Worm (Caenorhabditis elegans) whole organism, L4 larva: ENCODE data around the gene fipr-6.
A peak's percentile ranks its signal among the peaks of the same experiment; 100 is the strongest.

Experiments used
- F26F4.8 ChIP-seq: fragments of 200-800 bp; sonication (Bioruptor generic); conservative IDR thresholded peaks from 2 replicates; pipeline ENCODE4 v1.3.6; 2022; ENCODE audit warnings: missing genetic modification characterization, missing compliant biosample characterization
- T26A8.4 ChIP-seq: fragments of 200-800 bp; sonication (Bioruptor generic); IDR thresholded peaks from 2 replicates; pipeline ENCODE4 v1.3.6; 2022; ENCODE audit warnings: missing genetic modification characterization, missing compliant biosample characterization
- Y48G9A.11 ChIP-seq: fragments of 200-800 bp; sonication (Bioruptor generic); IDR thresholded peaks from 2 replicates; pipeline ENCODE4 v1.3.6; 2022; ENCODE audit warnings: missing genetic modification reagents, missing genetic modification characterization, missing compliant biosample characterization
- Y5F2A.4 ChIP-seq: fragments of 200-800 bp; sonication (Bioruptor generic); optimal IDR thresholded peaks from 2 replicates; lab custom pipeline; 2018; ENCODE audit warnings: mild to moderate bottlenecking, missing genetic modification characterization, missing compliant biosample characterization
- ZK337.2 ChIP-seq: fragments of 200-800 bp; sonication (Bioruptor generic); IDR thresholded peaks from 2 replicates; pipeline ENCODE4 v1.3.6; 2022; ENCODE audit warnings: missing genetic modification reagents, missing genetic modification characterization, missing compliant biosample characterization
- ama-1 ChIP-seq: fragments of 150-350 bp; optimal IDR thresholded peaks from 2 replicates; lab custom pipeline; 2014; ENCODE audit warnings: inconsistent platforms, mixed read lengths
- ceh-44 ChIP-seq: fragments of 200-800 bp; sonication (Bioruptor generic); IDR thresholded peaks from 2 replicates; pipeline ENCODE4 v1.3.6; 2022; ENCODE audit warnings: missing genetic modification reagents, missing genetic modification characterization, missing compliant biosample characterization
- ces-1 ChIP-seq: fragments of 150-350 bp; sonication (generic microtip); optimal IDR thresholded peaks from 4 replicates; lab custom pipeline; 2014; ENCODE audit warnings: missing biosample characterization, missing genetic modification reagents, missing genetic modification characterization
- cey-2 ChIP-seq: sonication (generic microtip); optimal IDR thresholded peaks from 3 replicates; lab custom pipeline; 2017; ENCODE audit warnings: missing genetic modification characterization, mild to moderate bottlenecking, missing compliant biosample characterization, antibody characterized with exemption, borderline replicate concordance; ENCODE audit not compliant: insufficient read depth
- ctbp-1 ChIP-seq: fragments of 200-800 bp; sonication (Bioruptor generic); IDR thresholded peaks from 2 replicates; pipeline ENCODE4 v1.3.6; 2022; ENCODE audit warnings: missing genetic modification reagents, missing genetic modification characterization, missing compliant biosample characterization
- daf-8 ChIP-seq: fragments of 200-800 bp; sonication (Bioruptor generic); IDR thresholded peaks from 2 replicates; pipeline ENCODE4 v1.3.6; 2022; ENCODE audit warnings: missing genetic modification characterization, missing compliant biosample characterization
- dmd-6 ChIP-seq: fragments of 200-800 bp; sonication (Bioruptor generic); IDR thresholded peaks from 2 replicates; pipeline ENCODE4 v1.3.6; 2022; ENCODE audit warnings: missing genetic modification reagents, missing genetic modification characterization, missing compliant biosample characterization
- dmd-9 ChIP-seq: fragments of 200-800 bp; sonication (Bioruptor generic); IDR thresholded peaks from 2 replicates; pipeline ENCODE4 v1.3.6; 2022; ENCODE audit warnings: missing genetic modification reagents, missing genetic modification characterization, missing compliant biosample characterization
- dpl-1 ChIP-seq: fragments of 150-350 bp; optimal IDR thresholded peaks from 2 replicates; lab custom pipeline; 2014; ENCODE audit warnings: missing biosample characterization, missing genetic modification reagents, missing genetic modification characterization
- duxl-1 ChIP-seq: sonication (generic microtip); optimal IDR thresholded peaks from 2 replicates; lab custom pipeline; 2016; ENCODE audit warnings: mild to moderate bottlenecking, missing genetic modification characterization, moderate library complexity, missing compliant biosample characterization; ENCODE audit not compliant: poor library complexity
- dve-1 ChIP-seq: sonication (generic microtip); optimal IDR thresholded peaks from 2 replicates; lab custom pipeline; 2017; ENCODE audit warnings: antibody characterized with exemption, mild to moderate bottlenecking, missing genetic modification characterization, missing compliant biosample characterization; ENCODE audit not compliant: insufficient read depth
- egl-43 ChIP-seq: fragments of 200-800 bp; sonication (Bioruptor generic); IDR thresholded peaks from 2 replicates; pipeline ENCODE4 v1.3.6; 2022; ENCODE audit warnings: missing genetic modification reagents, missing genetic modification characterization, missing compliant biosample characterization
- fos-1 ChIP-seq: fragments of 150-350 bp; optimal IDR thresholded peaks from 2 replicates; lab custom pipeline; 2014; ENCODE audit warnings: missing biosample characterization, missing genetic modification characterization
- gei-8 ChIP-seq: fragments of 200-800 bp; sonication (Bioruptor generic); optimal IDR thresholded peaks from 2 replicates; lab custom pipeline; 2018; ENCODE audit warnings: mild to moderate bottlenecking, missing genetic modification characterization, missing compliant biosample characterization
- lim-7 ChIP-seq: fragments of 200-800 bp; sonication (Bioruptor generic); IDR thresholded peaks from 2 replicates; pipeline ENCODE4 v1.3.6; 2022; ENCODE audit warnings: missing genetic modification characterization, missing compliant biosample characterization
- lin-1 ChIP-seq: fragments of 200-800 bp; sonication (Bioruptor generic); IDR thresholded peaks from 2 replicates; pipeline ENCODE4 v1.3.6; 2022; ENCODE audit warnings: missing genetic modification reagents, missing genetic modification characterization, missing compliant biosample characterization
- madf-9 ChIP-seq: fragments of 200-800 bp; sonication (Bioruptor generic); conservative IDR thresholded peaks from 2 replicates; pipeline ENCODE4 v1.3.6; 2022; ENCODE audit warnings: missing genetic modification reagents, missing genetic modification characterization, missing compliant biosample characterization
- mes-2 ChIP-seq: sonication (generic microtip); optimal IDR thresholded peaks from 2 replicates; lab custom pipeline; 2016; ENCODE audit warnings: missing genotype, mild to moderate bottlenecking, missing genetic modification characterization, missing compliant biosample characterization; ENCODE audit not compliant: poor library complexity, severe bottlenecking
- nhr-11 ChIP-seq: fragments of 150-350 bp; optimal IDR thresholded peaks from 2 replicates; lab custom pipeline; 2014; ENCODE audit warnings: missing biosample characterization, missing genetic modification characterization
- nhr-237 ChIP-seq: sonication (generic microtip); optimal IDR thresholded peaks from 2 replicates; lab custom pipeline; 2017; ENCODE audit warnings: missing biosample characterization, missing genetic modification characterization
- nhr-28 ChIP-seq: fragments of 150-350 bp; optimal IDR thresholded peaks from 2 replicates; lab custom pipeline; 2014; ENCODE audit warnings: missing biosample characterization, missing genetic modification characterization
- nhr-6 ChIP-seq: fragments of 150-350 bp; optimal IDR thresholded peaks from 2 replicates; lab custom pipeline; 2014; ENCODE audit warnings: missing biosample characterization, missing genetic modification characterization
- nhr-76 ChIP-seq: fragments of 150-350 bp; optimal IDR thresholded peaks from 2 replicates; lab custom pipeline; 2014; ENCODE audit warnings: missing biosample characterization, missing genetic modification characterization
- php-3 ChIP-seq: fragments of 200-800 bp; sonication (Bioruptor generic); IDR thresholded peaks from 2 replicates; pipeline ENCODE4 v1.3.6; 2022; ENCODE audit warnings: missing genetic modification reagents, missing genetic modification characterization, missing compliant biosample characterization
- pqm-1 ChIP-seq: sonication (generic microtip); optimal IDR thresholded peaks from 2 replicates; lab custom pipeline; 2017; ENCODE audit warnings: missing biosample characterization, missing genetic modification characterization
- rbr-2 ChIP-seq: sonication (generic microtip); optimal IDR thresholded peaks from 2 replicates; lab custom pipeline; 2016; ENCODE audit warnings: missing genotype, missing genetic modification characterization, missing compliant biosample characterization
- snpc-1.2 ChIP-seq: fragments of 200-800 bp; sonication (Bioruptor generic); IDR thresholded peaks from 2 replicates; pipeline ENCODE4 v1.3.6; 2022; ENCODE audit warnings: missing genetic modification reagents, missing genetic modification characterization, missing compliant biosample characterization
- snpc-4 ChIP-seq: fragments of 150-350 bp; optimal IDR thresholded peaks from 2 replicates; lab custom pipeline; 2014; ENCODE audit warnings: missing biosample characterization, missing genetic modification characterization
- unc-62 ChIP-seq, 3 experiments: fragments of 150-350 bp in 1 of 3; sonication (generic microtip); optimal IDR thresholded peaks in 2 of 3; peaks in 1 of 3; 1 replicate in 1 of 3; 2 replicates in 2 of 3; lab custom pipeline; 2014 to 2017; ENCODE audit warnings: missing biosample characterization in 3 of 3, missing genetic modification characterization in 3 of 3, missing genetic modification reagents in 3 of 3, missing genotype in 1 of 3
- zag-1 ChIP-seq: fragments of 150-350 bp; optimal IDR thresholded peaks from 2 replicates; lab custom pipeline; 2014; ENCODE audit warnings: missing biosample characterization, missing genetic modification characterization
- zfp-2 ChIP-seq: sonication (generic microtip); optimal IDR thresholded peaks from 2 replicates; lab custom pipeline; 2016; ENCODE audit warnings: mild to moderate bottlenecking, missing genetic modification characterization, missing compliant biosample characterization
- ztf-11 ChIP-seq: fragments of 150-350 bp; optimal IDR thresholded peaks from 2 replicates; lab custom pipeline; 2014; ENCODE audit warnings: missing biosample characterization, missing genetic modification characterization
- ztf-7 ChIP-seq: fragments of 150-350 bp; optimal IDR thresholded peaks from 2 replicates; lab custom pipeline; 2014; ENCODE audit warnings: missing biosample characterization, missing genetic modification characterization

fipr-6 gene

DNA sequence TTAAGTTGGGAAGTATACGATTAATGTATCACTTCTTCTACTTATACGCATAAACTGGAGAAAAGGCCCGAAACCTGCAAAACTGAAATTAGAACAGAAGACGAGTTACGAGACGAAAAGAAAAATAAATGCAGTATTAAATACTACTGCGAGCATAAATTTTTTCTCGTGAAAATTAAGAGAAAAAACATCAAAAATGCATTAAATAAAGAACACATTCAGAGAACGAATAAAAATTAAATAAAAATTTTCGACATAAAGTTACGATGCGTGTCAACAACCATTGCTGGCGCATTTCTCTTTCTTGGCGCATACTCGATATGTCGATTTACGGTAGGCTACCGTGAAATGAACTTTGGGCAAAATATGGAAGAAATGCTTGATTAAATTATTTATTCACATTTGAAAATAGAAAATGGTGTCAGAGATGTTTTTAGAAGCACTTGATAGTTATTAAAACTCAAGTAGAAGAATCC lies 26.1 kb upstream of the fipr-6 start, which contains the start of the genes ZK856.19 and ZK856.11 (continued):
- TF ChIP-seq F26F4.8 (GFP tag; lab: Robert Waterston, UW) (no peak), nhr-76 (tag; lab: Kevin White, UChicago) (no peak), zag-1 (tag; lab: Kevin White, UChicago) (no peak), egl-43 (GFP tag; lab: Robert Waterston, UW) (no peak), duxl-1 (tag; lab: Kevin White, UChicago) (peak; percentile 74)

DNA sequence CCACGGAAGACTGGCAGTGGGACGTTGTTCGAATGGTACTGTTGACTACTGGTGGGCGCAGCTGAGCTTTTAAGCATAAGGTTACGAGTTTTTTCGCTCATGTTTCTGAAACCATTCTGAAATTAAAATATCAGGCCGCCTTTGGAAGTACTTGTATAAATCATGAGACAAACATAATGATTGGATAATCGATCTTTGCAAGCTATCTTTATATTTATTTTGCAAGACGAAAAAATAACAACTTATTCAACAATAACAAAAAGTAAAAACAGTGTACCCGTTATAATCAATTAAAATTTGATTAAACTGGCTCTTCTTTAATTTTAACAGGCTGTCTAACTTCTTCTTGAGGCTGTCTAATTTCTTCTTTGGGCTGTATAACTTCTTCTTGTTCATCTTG lies 25.5 kb upstream of the fipr-6 start, which contains the start of gene ZK856.16:
Gene ZK856.16 (minus strand): TSS at position 101 of the 400 bp plus-strand sequence.
- TF ChIP-seq madf-9 (GFP tag; lab: Robert Waterston, UW) = no peak
- TF ChIP-seq dpl-1 = no peak

DNA sequence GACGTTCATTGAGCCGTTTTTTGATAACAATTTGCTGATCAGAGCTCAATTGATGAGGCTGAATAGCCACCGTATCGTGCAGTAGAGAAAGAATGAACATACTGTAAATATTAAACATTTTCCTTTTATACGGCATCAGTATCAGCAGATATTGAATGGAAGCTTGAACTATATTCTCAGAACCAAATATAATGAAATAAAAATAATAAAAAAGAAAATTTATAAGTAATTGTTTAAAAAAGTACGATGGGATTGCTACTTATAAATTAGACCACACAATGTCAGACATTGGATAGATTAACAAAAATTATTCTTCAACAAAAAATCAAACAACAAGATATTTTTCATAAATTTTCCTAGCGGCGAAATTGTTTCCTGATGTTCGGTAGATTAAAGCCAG lies 24.5 kb upstream of the fipr-6 start, which contains the start of gene rpc-25:
Gene rpc-25 (minus strand): TSS at position 101 of the 400 bp plus-strand sequence.
- TF ChIP-seq unc-62 (GFP tag; optimal IDR thresholded peaks at IDR 0.05 in 1 of 2; lab: Kevin White, UChicago) (no peak), unc-62 (tag; optimal IDR thresholded peaks at IDR 0.05; lab: Kevin White, UChicago) (no peak), ces-1 (GFP tag; lab: Kevin White, UChicago) (no peak), php-3 (GFP tag; lab: Robert Waterston, UW) (no peak), ztf-7 (no peak), nhr-237 (tag; lab: Kevin White, UChicago) (no peak), lim-7 (GFP tag; lab: Robert Waterston, UW) (no peak), pqm-1 (tag; lab: Kevin White, UChicago) (no peak), dmd-9 (GFP tag; lab: Robert Waterston, UW) (no peak), nhr-11 (tag; lab: Kevin White, UChicago) (no peak), Y48G9A.11 (no peak), ceh-44 (GFP tag; lab: Robert Waterston, UW) (no peak), ama-1 (lab: Kevin White, UChicago) (no peak)

DNA sequence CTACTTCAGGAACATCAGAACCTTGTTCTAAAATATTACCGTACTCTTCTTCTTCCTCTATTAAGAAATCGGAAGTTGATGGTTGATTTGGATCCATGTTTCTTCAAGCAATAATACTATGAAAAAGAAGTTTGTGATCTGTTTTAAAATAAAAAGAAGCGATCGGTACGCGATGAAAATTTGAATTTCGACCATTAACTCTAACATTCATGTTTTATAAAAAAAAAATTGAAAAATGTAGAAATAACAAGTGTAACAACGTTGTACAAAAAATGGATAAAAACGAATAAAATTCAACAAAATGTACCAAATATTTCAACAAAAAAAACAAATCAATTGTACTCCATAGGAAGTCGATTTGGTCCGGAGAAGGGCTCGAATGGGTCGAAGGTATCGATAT lies 20.8 kb upstream of the fipr-6 start, which contains the start of gene tftc-3:
Gene tftc-3 (minus strand): TSS at position 101 of the 400 bp plus-strand sequence.
- TF ChIP-seq duxl-1 (tag; lab: Kevin White, UChicago) (peak; percentile 35), daf-8 (GFP tag; lab: Robert Waterston, UW) (no peak)

DNA sequence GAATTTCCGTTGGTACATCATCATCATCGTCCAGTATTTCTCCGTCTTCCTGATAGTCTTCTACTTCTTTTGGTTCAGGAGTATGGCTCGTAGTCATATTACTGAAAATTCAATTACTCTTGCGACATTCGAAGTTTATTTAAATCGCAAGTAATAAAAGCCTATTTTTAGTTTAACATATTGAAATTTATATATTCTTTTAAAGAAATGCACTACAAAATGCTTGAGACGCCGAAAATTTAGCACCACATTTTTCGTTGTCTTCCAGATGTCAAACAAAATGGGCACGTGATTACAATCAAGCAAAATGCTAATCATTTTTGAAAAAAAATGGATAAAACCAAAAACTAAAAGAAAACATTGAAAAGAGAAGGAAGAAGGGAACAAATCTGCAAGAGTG lies 19.0 kb upstream of the fipr-6 start, which contains the start of gene zhit-3:
Gene zhit-3 (minus strand): TSS at position 101 of the 400 bp plus-strand sequence.
- TF ChIP-seq fos-1 = no peak
- TF ChIP-seq nhr-28 = no peak
- TF ChIP-seq lin-1 (GFP tag; lab: Robert Waterston, UW) = no peak

DNA sequence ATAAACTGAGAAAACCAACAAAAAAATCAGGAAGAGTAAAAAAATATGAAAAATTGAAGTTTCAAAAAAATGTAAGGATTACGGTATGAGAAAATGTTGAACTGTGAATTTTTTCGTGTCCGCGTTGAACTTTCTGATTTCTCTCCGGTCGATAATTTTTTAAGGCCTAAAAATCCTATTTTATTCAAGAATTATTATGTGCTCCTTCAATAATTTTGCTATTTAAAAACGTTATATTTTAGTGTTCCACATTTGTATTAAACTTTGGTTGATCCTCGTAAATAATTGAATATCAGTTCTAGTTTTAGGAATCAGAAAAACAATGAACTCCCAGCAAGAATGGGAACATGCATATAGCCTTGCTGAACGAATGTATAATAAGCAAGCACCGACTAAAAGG lies 18.4 kb upstream of the fipr-6 start, which contains the start of gene hpo-40:
Gene hpo-40 (plus strand): TSS at position 301 of the 400 bp plus-strand sequence.
- TF ChIP-seq dmd-6 = no peak
- no peak for TF ChIP-seq cey-2 (tag; lab: Kevin White, UChicago)
- TF ChIP-seq zag-1 (tag; lab: Kevin White, UChicago) = no peak
- TF ChIP-seq snpc-4 = no peak
- TF ChIP-seq ctbp-1 (GFP tag; lab: Robert Waterston, UW) = no peak
- TF ChIP-seq nhr-237 (tag; lab: Kevin White, UChicago) = no peak

DNA sequence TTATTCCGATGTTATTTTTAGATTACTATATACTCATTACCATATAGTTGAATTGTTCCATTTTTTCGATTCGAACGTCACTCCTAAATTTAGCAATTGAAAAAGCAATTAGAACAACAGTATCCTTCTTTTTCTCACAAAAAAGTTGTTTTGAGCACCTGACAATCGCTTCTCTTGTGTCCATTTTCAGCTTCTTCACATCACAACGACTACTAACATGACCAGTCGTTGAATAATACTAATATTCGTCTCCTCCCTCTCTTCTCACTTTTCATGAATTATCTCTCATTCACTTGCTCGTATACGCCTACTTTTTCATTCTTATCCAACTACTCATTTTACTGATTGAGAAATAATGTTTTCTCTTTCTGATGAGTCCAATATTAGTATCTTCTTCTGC lies 14.3 kb upstream of the fipr-6 start, which contains the start of gene ZK856.14:
Gene ZK856.14 (plus strand): TSS at position 301 of the 400 bp plus-strand sequence.
- no peak for TF ChIP-seq rbr-2 (tag; lab: Kevin White, UChicago)
- no peak for TF ChIP-seq snpc-1.2 (GFP tag; lab: Robert Waterston, UW)
- no peak for TF ChIP-seq zfp-2 (tag; lab: Kevin White, UChicago)
- TF ChIP-seq ZK337.2 = no peak
- no peak for TF ChIP-seq dve-1 (tag; lab: Kevin White, UChicago)
- TF ChIP-seq gei-8 (GFP tag; lab: Kevin White, UChicago) = no peak
- TF ChIP-seq ztf-11 (tag; lab: Kevin White, UChicago) = no peak
- no peak for TF ChIP-seq Y5F2A.4 (GFP tag; lab: Kevin White, UChicago)
- TF ChIP-seq T26A8.4 (GFP tag; lab: Robert Waterston, UW) = no peak
- TF ChIP-seq nhr-6 = no peak
- TF ChIP-seq mes-2 (tag; lab: Kevin White, UChicago) = no peak
